Fruit fly (Drosophila melanogaster) whole organism, wandering third instar larva: ENCODE results near the gene TrpRS-m.

Experiments used
- CG9705 ChIP-seq: fragments of 200-800 bp; sonication (Bioruptor generic); optimal IDR thresholded peaks from 2 replicates; lab custom pipeline; 2018; ENCODE audit warnings: missing biosample characterization, mild to moderate bottlenecking, missing genetic modification characterization
- CrebA ChIP-seq: fragments of 200-800 bp; sonication (Bioruptor generic); optimal IDR thresholded peaks from 2 replicates; lab custom pipeline; 2016; ENCODE audit warnings: missing biosample characterization, mild to moderate bottlenecking, missing genetic modification characterization, borderline replicate concordance
- Dif ChIP-seq: fragments of 200-275, 200-300 bp; sonication (Bioruptor generic); optimal IDR thresholded peaks from 2 replicates; lab custom pipeline; 2018; ENCODE audit warnings: missing biosample characterization, missing genetic modification characterization; ENCODE audit not compliant: partially characterized antibody
- GATAd ChIP-seq: sonication (Bioruptor generic); optimal IDR thresholded peaks from 2 replicates; lab custom pipeline; 2016; ENCODE audit warnings: missing biosample characterization, missing genetic modification characterization
- HLH106 ChIP-seq: fragments of 200-800 bp; optimal IDR thresholded peaks from 3 replicates; lab custom pipeline; 2019; ENCODE audit warnings: missing biosample characterization, mild to moderate bottlenecking, missing genetic modification characterization, moderate library complexity
- Hnf4 ChIP-seq: fragments of 200-800 bp; sonication (Bioruptor generic); optimal IDR thresholded peaks from 2 replicates; lab custom pipeline; 2016; ENCODE audit warnings: missing biosample characterization, mild to moderate bottlenecking, missing genetic modification characterization
- Hr78 ChIP-seq: fragments of >200 bp; optimal IDR thresholded peaks from 2 replicates; lab custom pipeline; 2017; ENCODE audit warnings: missing biosample characterization, missing genetic modification characterization
- Hr83 ChIP-seq: fragments of 200-300 bp; sonication (Bioruptor generic); optimal IDR thresholded peaks from 2 replicates; lab custom pipeline; 2016; ENCODE audit warnings: missing biosample characterization, mild to moderate bottlenecking, missing genetic modification characterization, moderate library complexity; ENCODE audit not compliant: poor library complexity, severe bottlenecking
- Jra ChIP-seq: sonication (Bioruptor generic); optimal IDR thresholded peaks from 2 replicates; lab custom pipeline; 2016; ENCODE audit warnings: missing biosample characterization, missing genetic modification characterization
- Mio ChIP-seq: sonication (Bioruptor generic); optimal IDR thresholded peaks from 2 replicates; lab custom pipeline; 2016; ENCODE audit warnings: missing biosample characterization, missing genetic modification characterization
- Myc ChIP-seq: fragments of >200 bp; optimal IDR thresholded peaks from 2 replicates; lab custom pipeline; 2017
- N ChIP-seq: fragments of >200 bp; optimal IDR thresholded peaks from 2 replicates; lab custom pipeline; 2018; ENCODE audit warnings: missing biosample characterization, missing external identifiers, missing genetic modification characterization
- OdsH ChIP-seq: fragments of 200-800 bp; sonication (Bioruptor generic); optimal IDR thresholded peaks from 2 replicates; lab custom pipeline; 2016; ENCODE audit warnings: missing biosample characterization, mild to moderate bottlenecking, missing genetic modification characterization
- Rel ChIP-seq, 2 experiments: fragments of 200-800 bp; sonication (Bioruptor generic) in 1 of 2; optimal IDR thresholded peaks; 2 replicates in 1 of 2; 3 replicates in 1 of 2; lab custom pipeline; 2016 to 2019; ENCODE audit warnings: mild to moderate bottlenecking in 2 of 2, missing biosample characterization in 2 of 2, missing genetic modification characterization in 2 of 2, moderate library complexity in 1 of 2
- Sp1 ChIP-seq: fragments of 200-800 bp; sonication (Bioruptor generic); optimal IDR thresholded peaks from 3 replicates; lab custom pipeline; 2019; ENCODE audit warnings: missing biosample characterization, mild to moderate bottlenecking, missing genetic modification characterization, moderate library complexity
- Vsx2 ChIP-seq: fragments of 200-300, 225-300 bp; sonication (Bioruptor generic); optimal IDR thresholded peaks from 2 replicates; lab custom pipeline; 2018; ENCODE audit warnings: missing biosample characterization, missing genetic modification characterization; ENCODE audit not compliant: partially characterized antibody
- brk ChIP-seq: fragments of 200-800 bp; sonication (Bioruptor generic); optimal IDR thresholded peaks from 2 replicates; lab custom pipeline; 2016; ENCODE audit warnings: missing biosample characterization, mild to moderate bottlenecking, missing genetic modification characterization
- dl ChIP-seq, 2 experiments: fragments of 175-275, 200-275 bp in 1 of 2; fragments of 200-275 bp in 1 of 2; sonication (Bioruptor generic); optimal IDR thresholded peaks; lab custom pipeline; 2018; ENCODE audit warnings: mild to moderate bottlenecking in 2 of 2, missing biosample characterization in 2 of 2, missing genetic modification characterization in 2 of 2, moderate library complexity in 2 of 2; ENCODE audit not compliant: partially characterized antibody in 2 of 2, insufficient read depth in 1 of 2
- dsf ChIP-seq: sonication (Bioruptor generic); optimal IDR thresholded peaks from 2 replicates; lab custom pipeline; 2016; ENCODE audit warnings: missing biosample characterization, missing genetic modification characterization, borderline replicate concordance
- ey ChIP-seq: fragments of 200-800 bp; sonication (Bioruptor generic); optimal IDR thresholded peaks from 2 replicates; lab custom pipeline; 2016; ENCODE audit warnings: missing biosample characterization, missing genetic modification characterization
- foxo ChIP-seq, 2 experiments: fragments of 200-800 bp; sonication (Bioruptor generic); optimal IDR thresholded peaks; 2 replicates in 1 of 2; 3 replicates in 1 of 2; lab custom pipeline; 2016 to 2017; ENCODE audit warnings: missing biosample characterization in 2 of 2, missing genetic modification characterization in 2 of 2
- fru ChIP-seq: fragments of 200-800 bp; sonication (Bioruptor generic); optimal IDR thresholded peaks from 3 replicates; lab custom pipeline; 2016; ENCODE audit warnings: missing biosample characterization, mild to moderate bottlenecking, missing genetic modification characterization
- h ChIP-seq: fragments of 200-800 bp; sonication (Bioruptor generic); optimal IDR thresholded peaks from 3 replicates; lab custom pipeline; 2016; ENCODE audit warnings: missing biosample characterization, mild to moderate bottlenecking, missing genetic modification characterization
- jim ChIP-seq: fragments of 175-275, 200-325 bp; sonication (Bioruptor generic); optimal IDR thresholded peaks from 2 replicates; lab custom pipeline; 2016; ENCODE audit warnings: missing biosample characterization, mild to moderate bottlenecking, missing genetic modification characterization
- lola ChIP-seq: fragments of >200 bp; optimal IDR thresholded peaks from 2 replicates; lab custom pipeline; 2017; ENCODE audit warnings: missing biosample characterization, missing genetic modification characterization
- pan ChIP-seq: fragments of >200 bp; optimal IDR thresholded peaks from 2 replicates; lab custom pipeline; 2017
- psq ChIP-seq: fragments of 200-800 bp; sonication (Bioruptor generic); optimal IDR thresholded peaks from 3 replicates; lab custom pipeline; 2017; ENCODE audit warnings: missing biosample characterization, mild to moderate bottlenecking, missing genetic modification characterization, moderate library complexity
- sage ChIP-seq: fragments of 200-800 bp; sonication (Bioruptor generic); optimal IDR thresholded peaks from 2 replicates; lab custom pipeline; 2016; ENCODE audit warnings: missing biosample characterization, mild to moderate bottlenecking, missing genetic modification characterization
- sv ChIP-seq: fragments of 200-800 bp; sonication (Bioruptor generic); optimal IDR thresholded peaks from 3 replicates; lab custom pipeline; 2016; ENCODE audit warnings: missing biosample characterization, missing genetic modification characterization
- tai ChIP-seq: sonication (Bioruptor generic); optimal IDR thresholded peaks from 2 replicates; lab custom pipeline; 2016; ENCODE audit warnings: missing biosample characterization, missing genetic modification characterization
- usp ChIP-seq: fragments of >200 bp; optimal IDR thresholded peaks from 2 replicates; lab custom pipeline; 2017; ENCODE audit warnings: missing biosample characterization, missing genetic modification characterization
- woc ChIP-seq: sonication (Bioruptor generic); optimal IDR thresholded peaks from 2 replicates; lab custom pipeline; 2016; ENCODE audit warnings: missing biosample characterization, mild to moderate bottlenecking, missing genetic modification characterization

The TrpRS-m gene

dm6 chr3L:17887393-17887792 is 37.9 kb downstream of the TrpRS-m start, which contains the start of gene CG7402:
TSS of gene CG7402 (plus strand) at chr3L:17887705.
- TF ChIP-seq pan, result no peak
- no peak for TF ChIP-seq Sp1 (GFP tag; lab: Kevin White, UChicago)
- no peak for TF ChIP-seq woc (GFP tag; lab: Kevin White, UChicago)
- no peak for TF ChIP-seq Myc (lab: Kevin White, UChicago)
- TF ChIP-seq N (GFP tag; lab: Kevin White, UChicago), result no peak
- TF ChIP-seq sv (GFP tag; lab: Kevin White, UChicago), result no peak
- TF ChIP-seq fru (GFP tag; lab: Kevin White, UChicago), result no peak
- TF ChIP-seq Dif (GFP tag; lab: Kevin White, UChicago), result no peak
- TF ChIP-seq usp (GFP tag; lab: Kevin White, UChicago), result no peak
- TF ChIP-seq dl (GFP tag; optimal IDR thresholded peaks at IDR 0.05; lab: Kevin White, UChicago; ENCODE audit: insufficient read depth in 1 of 2, partially characterized antibody in 2 of 2), result no peak
- TF ChIP-seq Hr83 (GFP tag; lab: Kevin White, UChicago), result no peak
- no peak for TF ChIP-seq OdsH (GFP tag; lab: Kevin White, UChicago)
- no peak for TF ChIP-seq Mio (GFP tag; lab: Kevin White, UChicago)
- no peak for TF ChIP-seq dsf (GFP tag; lab: Kevin White, UChicago)
- no peak for TF ChIP-seq lola (GFP tag; lab: Kevin White, UChicago)
- TF ChIP-seq Hr78, result no peak
- TF ChIP-seq jim, result no peak

DNA sequence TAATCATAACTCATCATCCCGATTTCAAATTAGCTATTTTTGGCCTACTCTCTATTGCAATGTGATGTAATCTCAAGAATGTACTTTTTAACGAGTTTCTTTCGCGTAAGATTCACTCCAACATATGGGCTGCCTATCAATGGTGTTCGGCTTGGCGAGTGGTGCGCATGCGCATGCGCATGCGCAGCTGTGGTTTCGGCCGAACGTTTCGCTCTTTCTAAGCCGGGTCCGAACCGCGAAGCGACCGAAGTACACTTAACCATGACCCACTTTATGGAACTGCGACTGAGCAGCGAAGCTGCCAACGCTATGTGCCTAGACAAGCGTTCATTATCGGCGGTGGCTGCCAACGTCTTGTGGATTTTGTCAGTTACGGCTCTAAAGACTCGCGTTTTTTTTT is 44.1 kb downstream of the TrpRS-m start:
- no peak for TF ChIP-seq Dif (GFP tag; lab: Kevin White, UChicago)
- peak; percentile 15 for TF ChIP-seq Vsx2

- peak; percentile 56 for TF ChIP-seq psq (GFP tag; lab: Kevin White, UChicago)
- peak in 1 of 2 experiments; percentile 10 for TF ChIP-seq dl (GFP tag; optimal IDR thresholded peaks at IDR 0.05; lab: Kevin White, UChicago; ENCODE audit: insufficient read depth in 1 of 2, partially characterized antibody in 2 of 2)
- TF ChIP-seq dsf (GFP tag; lab: Kevin White, UChicago), result no peak
- no peak for TF ChIP-seq GATAd (GFP tag; lab: Kevin White, UChicago)
- peak; percentile 30 for TF ChIP-seq Dif (GFP tag; lab: Kevin White, UChicago)
- TF ChIP-seq Hnf4, result no peak
- no peak for TF ChIP-seq HLH106
- no peak for TF ChIP-seq N (GFP tag; lab: Kevin White, UChicago)
- no peak for TF ChIP-seq tai (GFP tag; lab: Kevin White, UChicago)
- TF ChIP-seq brk (GFP tag; lab: Kevin White, UChicago), result no peak
- TF ChIP-seq fru (GFP tag; lab: Kevin White, UChicago), result no peak
- TF ChIP-seq sage (GFP tag; lab: Kevin White, UChicago), result no peak
- TF ChIP-seq CrebA (GFP tag; lab: Kevin White, UChicago), result no peak
- no peak for TF ChIP-seq CG9705 (GFP tag; lab: Kevin White, UChicago)
- TF ChIP-seq Hr83 (GFP tag; lab: Kevin White, UChicago), result no peak
- TF ChIP-seq Rel (GFP tag; optimal IDR thresholded peaks at IDR 0.05; lab: Kevin White, UChicago), result no peak
- TF ChIP-seq Rel (tag; optimal IDR thresholded peaks at IDR 0.05; lab: Kevin White, UChicago), result no peak
- peak; percentile 59 for TF ChIP-seq Vsx2
- no peak for TF ChIP-seq jim
- no peak for TF ChIP-seq Jra (GFP tag; lab: Kevin White, UChicago)
- no peak for TF ChIP-seq Hr78
- TF ChIP-seq h (GFP tag; lab: Kevin White, UChicago), result no peak
- TF ChIP-seq sv (GFP tag; lab: Kevin White, UChicago), result no peak
- no peak for TF ChIP-seq ey (GFP tag; lab: Kevin White, UChicago)
Measured at dm6 chr3L:17895815-17896275, 46.3 kb downstream of the TrpRS-m start, which contains the start of gene Tsp74F. TSS of gene Tsp74F (minus strand) at chr3L:17895862.

DNA sequence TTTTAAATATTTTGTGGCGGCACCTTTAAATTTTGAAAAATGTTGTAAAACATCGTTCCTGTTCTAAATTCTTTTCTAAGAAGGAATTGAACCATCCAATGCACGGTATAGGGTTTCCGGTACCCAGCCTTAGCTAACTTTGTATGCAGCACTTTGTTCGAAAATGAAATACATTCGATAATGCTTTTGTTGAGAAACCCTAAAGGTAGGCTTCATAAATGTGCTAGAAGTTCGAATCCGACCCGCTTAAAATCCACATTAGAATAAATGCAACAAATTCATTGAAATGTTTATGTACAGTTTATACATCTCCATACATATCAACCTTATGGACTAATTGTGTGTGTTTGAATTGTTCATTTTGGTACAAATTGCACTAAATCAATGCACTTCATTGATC is 49.1 kb downstream of the TrpRS-m start:
- TF ChIP-seq lola (GFP tag; lab: Kevin White, UChicago), result no peak
- TF ChIP-seq ey (GFP tag; lab: Kevin White, UChicago), result no peak
- TF ChIP-seq Hr83 (GFP tag; lab: Kevin White, UChicago), result peak; percentile 8
- no peak for TF ChIP-seq Hr78
- TF ChIP-seq tai (GFP tag; lab: Kevin White, UChicago), result no peak
- TF ChIP-seq brk (GFP tag; lab: Kevin White, UChicago), result peak; percentile 19
- no peak for TF ChIP-seq fru (GFP tag; lab: Kevin White, UChicago)
- TF ChIP-seq HLH106, result no peak
- peak; percentile 72 for TF ChIP-seq Myc (lab: Kevin White, UChicago)
- TF ChIP-seq woc (GFP tag; lab: Kevin White, UChicago), result no peak
- no peak for TF ChIP-seq jim
- TF ChIP-seq N (GFP tag; lab: Kevin White, UChicago), result peak; percentile 61
- TF ChIP-seq sv (GFP tag; lab: Kevin White, UChicago), result no peak
- TF ChIP-seq CrebA (GFP tag; lab: Kevin White, UChicago), result no peak
- no peak for TF ChIP-seq psq (GFP tag; lab: Kevin White, UChicago)
- TF ChIP-seq Vsx2, result peak; percentile 6
- no peak for TF ChIP-seq foxo (GFP tag; optimal IDR thresholded peaks at IDR 0.05; lab: Kevin White, UChicago)
- TF ChIP-seq Sp1 (GFP tag; lab: Kevin White, UChicago), result no peak
